Fruit fly (Drosophila melanogaster): ENCODE results near the gene CG32483.

Gene CG32483

dm6 chr3L:642865-643738 is 46.8 kb downstream of the CG32483 start:
- TF ChIP-seq noc (tag; optimal IDR thresholded peaks at IDR 0.05), result no peak

dm6 chr3L:642146-642864 is 47.6 kb downstream of the CG32483 start:
- no peak for TF ChIP-seq noc (tag; optimal IDR thresholded peaks at IDR 0.05)

dm6 chr3L:641436-641835 is 48.4 kb downstream of the CG32483 start:
- no peak for TF ChIP-seq noc (tag; optimal IDR thresholded peaks at IDR 0.05)

dm6 chr3L:640324-640974 is 49.4 kb downstream of the CG32483 start:
- TF ChIP-seq noc (tag; optimal IDR thresholded peaks at IDR 0.05), result peak; percentile 45

- TF ChIP-seq noc (tag; optimal IDR thresholded peaks at IDR 0.05), result no peak
These were observed 50.3 kb downstream of the CG32483 start for dm6 chr3L:639460-640103.

dm6 chr3L:638757-639353 is 51.0 kb downstream of the CG32483 start:
- TF ChIP-seq noc (tag; optimal IDR thresholded peaks at IDR 0.05), result no peak

Data from whole organism, larva.